Fruit fly (Drosophila melanogaster) whole organism, embryonic: Measurements from ENCODE around the gene Pez.

Experiments used
- Aef1 ChIP-seq: fragments of 200-800 bp; sonication (Bioruptor generic); IDR thresholded peaks from 3 replicates; pipeline ENCODE4 v1.3.6; 2022; ENCODE audit warnings: missing biosample characterization, missing genetic modification characterization
- Atf6 ChIP-seq: fragments of 200-800 bp; sonication (Bioruptor generic); IDR thresholded peaks from 2 replicates; pipeline ENCODE4 v1.3.6; 2022; ENCODE audit warnings: missing biosample characterization, missing genetic modification characterization
- BEAF-32 ChIP-seq: fragments of 200-800 bp; sonication (Bioruptor generic); optimal IDR thresholded peaks from 3 replicates; lab custom pipeline; 2017; ENCODE audit warnings: missing biosample characterization, missing genetic modification characterization, mild to moderate bottlenecking, moderate library complexity, missing genetic modification reagents
- Bdp1 ChIP-seq: fragments of 200-800 bp; sonication (Bioruptor generic); optimal IDR thresholded peaks from 3 replicates; lab custom pipeline; 2016; ENCODE audit warnings: missing biosample characterization, missing genetic modification characterization
- CG10209 ChIP-seq: fragments of 200-800 bp; sonication (Bioruptor generic); optimal IDR thresholded peaks from 3 replicates; lab custom pipeline; 2017; ENCODE audit warnings: missing biosample characterization, mild to moderate bottlenecking, missing genetic modification characterization, missing genetic modification reagents
- CG10274 ChIP-seq: fragments of 200-800 bp; sonication (Bioruptor generic); optimal IDR thresholded peaks from 3 replicates; lab custom pipeline; 2017; ENCODE audit warnings: missing biosample characterization, mild to moderate bottlenecking, missing genetic modification characterization
- CG10321 ChIP-seq: fragments of 200-800 bp; sonication (Bioruptor generic); IDR thresholded peaks from 2 replicates; pipeline ENCODE4 v1.3.6; 2022; ENCODE audit warnings: missing biosample characterization, missing genetic modification characterization
- CG12659 ChIP-seq: fragments of 200-800 bp; sonication (Bioruptor generic); optimal IDR thresholded peaks from 3 replicates; lab custom pipeline; 2017; ENCODE audit warnings: mild to moderate bottlenecking, missing biosample characterization, missing genetic modification reagents, missing genetic modification characterization
- CG12942 ChIP-seq: fragments of 200-800 bp; sonication (Bioruptor generic); optimal IDR thresholded peaks from 3 replicates; lab custom pipeline; 2016; ENCODE audit warnings: missing biosample characterization, missing genetic modification characterization
- CG13123 ChIP-seq: fragments of 200-800 bp; sonication (Bioruptor generic); optimal IDR thresholded peaks from 2 replicates; lab custom pipeline; 2016; ENCODE audit warnings: missing biosample characterization, missing genetic modification characterization
- CG13775 ChIP-seq: fragments of 200-800 bp; sonication (Bioruptor generic); optimal IDR thresholded peaks from 3 replicates; lab custom pipeline; 2017; ENCODE audit warnings: missing biosample characterization, mild to moderate bottlenecking, missing genetic modification characterization
- CG13894 ChIP-seq: fragments of 200-800 bp; sonication (Bioruptor generic); optimal IDR thresholded peaks from 3 replicates; lab custom pipeline; 2018; ENCODE audit warnings: missing biosample characterization, mild to moderate bottlenecking, missing genetic modification characterization, moderate library complexity
- CG15479 ChIP-seq: fragments of 200-800 bp; sonication (Bioruptor generic); optimal IDR thresholded peaks from 3 replicates; lab custom pipeline; 2019; ENCODE audit warnings: missing biosample characterization, mild to moderate bottlenecking, missing genetic modification characterization, moderate library complexity
- CG16779 ChIP-seq: fragments of 200-800 bp; sonication (Bioruptor generic); IDR thresholded peaks from 2 replicates; pipeline ENCODE4 v1.3.6; 2022; ENCODE audit warnings: missing biosample characterization, missing genetic modification characterization
- CG17912 ChIP-seq: fragments of 200-800 bp; sonication (Bioruptor generic); optimal IDR thresholded peaks from 2 replicates; lab custom pipeline; 2018; ENCODE audit warnings: missing biosample characterization, mild to moderate bottlenecking, missing genetic modification characterization
- CG18476 ChIP-seq: fragments of 200-800 bp; sonication (Bioruptor generic); optimal IDR thresholded peaks from 2 replicates; lab custom pipeline; 2016; ENCODE audit warnings: missing biosample characterization, mild to moderate bottlenecking, missing genetic modification characterization
- CG2129 ChIP-seq: fragments of 200-800 bp; sonication (Bioruptor generic); IDR thresholded peaks from 2 replicates; pipeline ENCODE4 v1.3.6; 2022; ENCODE audit warnings: missing biosample characterization, missing genetic modification characterization; ENCODE audit not compliant: partially characterized antibody
- CG2678 ChIP-seq: fragments of 200-800 bp; sonication (Bioruptor generic); optimal IDR thresholded peaks from 3 replicates; lab custom pipeline; 2019; ENCODE audit warnings: missing biosample characterization, mild to moderate bottlenecking, missing genetic modification characterization, moderate library complexity
- CG2712 ChIP-seq: fragments of 200-800 bp; optimal IDR thresholded peaks from 3 replicates; lab custom pipeline; 2019; ENCODE audit warnings: missing biosample characterization, mild to moderate bottlenecking, missing genetic modification characterization, moderate library complexity
- CG3281 ChIP-seq: fragments of 200-800 bp; sonication (Bioruptor generic); optimal IDR thresholded peaks from 3 replicates; lab custom pipeline; 2017; ENCODE audit warnings: missing biosample characterization, mild to moderate bottlenecking, missing genetic modification characterization
- CG7556 ChIP-seq: fragments of 200-800 bp; sonication (Bioruptor generic); optimal IDR thresholded peaks from 2 replicates; lab custom pipeline; 2017; ENCODE audit warnings: missing biosample characterization, mild to moderate bottlenecking, missing genetic modification characterization
- CG7839 ChIP-seq: fragments of 200-800 bp; sonication (Bioruptor generic); optimal IDR thresholded peaks from 3 replicates; lab custom pipeline; 2018; ENCODE audit warnings: missing biosample characterization, mild to moderate bottlenecking, missing genetic modification characterization, moderate library complexity
- CG8089 ChIP-seq: fragments of 200-800 bp; sonication (Bioruptor generic); optimal IDR thresholded peaks from 3 replicates; lab custom pipeline; 2016; ENCODE audit warnings: missing biosample characterization, missing genetic modification characterization
- CG8290 ChIP-seq, 3 experiments: fragments of 200-800 bp; sonication (Bioruptor generic); optimal IDR thresholded peaks; 2 replicates each; lab custom pipeline; 2016 to 2019; ENCODE audit warnings: missing biosample characterization in 3 of 3, missing genetic modification characterization in 3 of 3, mild to moderate bottlenecking in 2 of 3, moderate library complexity in 1 of 3
- Dref ChIP-seq: fragments of 200-800 bp; sonication (Bioruptor generic); IDR thresholded peaks from 2 replicates; pipeline ENCODE4 v1.3.6; 2022; ENCODE audit warnings: missing biosample characterization, missing genetic modification characterization
- E2f1 ChIP-seq: fragments of 200-800 bp; sonication (Bioruptor generic); IDR thresholded peaks from 2 replicates; pipeline ENCODE4 v1.3.6; 2022; ENCODE audit warnings: missing biosample characterization, missing genetic modification characterization
- HLH54F ChIP-seq: fragments of 200-800 bp; sonication (Bioruptor generic); optimal IDR thresholded peaks from 3 replicates; lab custom pipeline; 2016; ENCODE audit warnings: missing biosample characterization, missing genetic modification characterization
- HmgD ChIP-seq: fragments of 200-800 bp; sonication (Bioruptor generic); optimal IDR thresholded peaks from 3 replicates; lab custom pipeline; 2016; ENCODE audit warnings: missing biosample characterization, missing genetic modification characterization
- HmgZ ChIP-seq: fragments of 200-800 bp; sonication (Bioruptor generic); optimal IDR thresholded peaks from 2 replicates; lab custom pipeline; 2018; ENCODE audit warnings: missing biosample characterization, mild to moderate bottlenecking, missing genetic modification characterization
- Lpt ChIP-seq: fragments of >200 bp; optimal IDR thresholded peaks from 2 replicates; lab custom pipeline; 2018; ENCODE audit warnings: missing biosample characterization, missing genetic modification characterization
- Meics ChIP-seq: fragments of 200-800 bp; sonication (Bioruptor generic); optimal IDR thresholded peaks from 2 replicates; lab custom pipeline; 2017; ENCODE audit warnings: missing biosample characterization, mild to moderate bottlenecking, missing genetic modification characterization
- Myb ChIP-seq: fragments of 200-800 bp; sonication (Bioruptor generic); optimal IDR thresholded peaks from 2 replicates; lab custom pipeline; 2016; ENCODE audit warnings: missing biosample characterization, missing genetic modification characterization
- NC2α ChIP-seq: fragments of 200-800 bp; sonication (Bioruptor generic); optimal IDR thresholded peaks from 2 replicates; lab custom pipeline; 2016; ENCODE audit warnings: missing biosample characterization, missing genetic modification characterization
- NC2β ChIP-seq: fragments of 200-800 bp; sonication (Bioruptor generic); optimal IDR thresholded peaks from 2 replicates; lab custom pipeline; 2016; ENCODE audit warnings: missing biosample characterization, missing genetic modification characterization
- NFAT ChIP-seq: fragments of 200-800 bp; sonication (Bioruptor generic); IDR thresholded peaks from 2 replicates; pipeline ENCODE4 v1.3.6; 2022; ENCODE audit warnings: missing biosample characterization, missing genetic modification characterization
- Vsx1 ChIP-seq: fragments of 200-800 bp; sonication (Bioruptor generic); optimal IDR thresholded peaks from 2 replicates; lab custom pipeline; 2017; ENCODE audit warnings: missing biosample characterization, mild to moderate bottlenecking, missing genetic modification characterization, missing genetic modification reagents
- bsh ChIP-seq, 2 experiments: fragments of 200-800 bp; sonication (Bioruptor generic); optimal IDR thresholded peaks; 2 replicates each; lab custom pipeline; 2017 to 2018; ENCODE audit warnings: mild to moderate bottlenecking in 2 of 2, missing biosample characterization in 2 of 2, missing genetic modification characterization in 2 of 2, moderate library complexity in 1 of 2
- her ChIP-seq: fragments of 200-800 bp; sonication (Bioruptor generic); optimal IDR thresholded peaks from 2 replicates; lab custom pipeline; 2016; ENCODE audit warnings: missing biosample characterization, missing genetic modification characterization
- jing ChIP-seq: fragments of 200-800 bp; sonication (Bioruptor generic); optimal IDR thresholded peaks from 2 replicates; lab custom pipeline; 2018; ENCODE audit warnings: missing biosample characterization, mild to moderate bottlenecking, missing genetic modification characterization
- lola ChIP-seq, 3 experiments: fragments of >200 bp in 2 of 3; fragments of 200-800 bp in 1 of 3; sonication (Bioruptor generic) in 1 of 3; optimal IDR thresholded peaks; 2 replicates each; lab custom pipeline; 2017 to 2019; ENCODE audit warnings: missing biosample characterization in 3 of 3, missing genetic modification characterization in 3 of 3, mild to moderate bottlenecking in 1 of 3, moderate library complexity in 1 of 3
- mld ChIP-seq: fragments of 200-800 bp; sonication (Bioruptor generic); IDR thresholded peaks from 3 replicates; pipeline ENCODE4 v1.3.6; 2022; ENCODE audit warnings: missing biosample characterization, missing genetic modification characterization; ENCODE audit not compliant: partially characterized antibody
- nmo ChIP-seq: fragments of 200-800 bp; sonication (Bioruptor generic); optimal IDR thresholded peaks from 2 replicates; lab custom pipeline; 2018; ENCODE audit warnings: missing biosample characterization, mild to moderate bottlenecking, missing genetic modification characterization, moderate library complexity
- pho ChIP-seq: fragments of 200-800 bp; sonication (Bioruptor generic); optimal IDR thresholded peaks from 2 replicates; lab custom pipeline; 2016; ENCODE audit warnings: missing biosample characterization, missing genetic modification characterization
- prd ChIP-seq, 3 experiments: fragments of >200 bp in 2 of 3; fragments of 200-800 bp in 1 of 3; sonication (Bioruptor generic) in 1 of 3; optimal IDR thresholded peaks in 2 of 3; IDR thresholded peaks in 1 of 3; 2 replicates in 2 of 3; 3 replicates in 1 of 3; pipeline versions ENCODE4 v1.3.6 to Lab custom; 2017 to 2022; ENCODE audit warnings: missing biosample characterization in 1 of 3, missing genetic modification characterization in 1 of 3
- pros ChIP-seq: fragments of 200-800 bp; sonication (Bioruptor generic); optimal IDR thresholded peaks from 3 replicates; lab custom pipeline; 2019; ENCODE audit warnings: missing biosample characterization, mild to moderate bottlenecking, missing genetic modification characterization, moderate library complexity
- shn ChIP-seq: fragments of 200-800 bp; sonication (Bioruptor generic); optimal IDR thresholded peaks from 3 replicates; lab custom pipeline; 2016; ENCODE audit warnings: missing biosample characterization, missing genetic modification characterization
- slp2 ChIP-seq: fragments of 200-800 bp; sonication (Bioruptor generic); optimal IDR thresholded peaks from 2 replicates; lab custom pipeline; 2016; ENCODE audit warnings: missing biosample characterization, missing genetic modification characterization
- tna ChIP-seq: fragments of 200-800 bp; sonication (Bioruptor generic); IDR thresholded peaks from 2 replicates; pipeline ENCODE4 v1.3.6; 2022; ENCODE audit warnings: missing biosample characterization, missing genetic modification characterization; ENCODE audit not compliant: partially characterized antibody
- vnd ChIP-seq: fragments of 200-800 bp; sonication (Bioruptor generic); IDR thresholded peaks from 3 replicates; pipeline ENCODE4 v1.3.6; 2022; ENCODE audit warnings: missing biosample characterization, missing genetic modification characterization; ENCODE audit not compliant: partially characterized antibody

The Pez gene

dm6 chr2L:6351809-6352182 is 13.3 kb upstream of the Pez start (continued):
- TF ChIP-seq CG17912 (GFP tag; lab: Kevin White, UChicago) (peak; percentile 36), CG2678 (tag; lab: Kevin White, UChicago) (peak; percentile 96), CG10274 (GFP tag; lab: Kevin White, UChicago) (peak; percentile 64), CG10209 (GFP tag; lab: Kevin White, UChicago) (peak; percentile 82), CG12942 (GFP tag; lab: Kevin White, UChicago) (peak; percentile 55), Aef1 (GFP tag; lab: Robert Waterston, UW) (peak; percentile 91), jing (peak; percentile 53), CG7556 (GFP tag; lab: Kevin White, UChicago) (peak; percentile 77), vnd (GFP tag; lab: Robert Waterston, UW) (no peak), lola (GFP tag; optimal IDR thresholded peaks at IDR 0.05; lab: Kevin White, UChicago) (peak in 1 of 3 experiments; percentile 35), HmgZ (tag; lab: Kevin White, UChicago) (peak; percentile 85), CG2129 (GFP tag; lab: Robert Waterston, UW) (no peak), Myb (GFP tag; lab: Kevin White, UChicago) (peak; percentile 68), Lpt (GFP tag; lab: Kevin White, UChicago) (no peak), CG13894 (peak; percentile 88), NC2β (peak; percentile 43), CG12659 (peak; percentile 87), HLH54F (GFP tag; lab: Kevin White, UChicago) (peak; percentile 81), her (GFP tag; lab: Kevin White, UChicago) (peak; percentile 75), CG2712 (tag; lab: Kevin White, UChicago) (peak; percentile 78), pros (GFP tag; lab: Kevin White, UChicago) (no peak), CG15479 (GFP tag; lab: Kevin White, UChicago) (no peak), CG8089 (GFP tag; lab: Kevin White, UChicago) (peak; percentile 37), HmgD (GFP tag; lab: Kevin White, UChicago) (peak; percentile 49), bsh (GFP tag; optimal IDR thresholded peaks at IDR 0.05; lab: Kevin White, UChicago) (peak in 1 of 2 experiments; percentile 66), Vsx1 (peak; percentile 56), shn (GFP tag; lab: Kevin White, UChicago) (peak; percentile 69), slp2 (GFP tag; lab: Kevin White, UChicago) (peak; percentile 36), Bdp1 (peak; percentile 57), CG13775 (GFP tag; lab: Kevin White, UChicago) (peak; percentile 57), BEAF-32 (GFP tag; lab: Kevin White, UChicago) (no peak), tna (GFP tag; lab: Robert Waterston, UW) (no peak), CG10321 (GFP tag; lab: Robert Waterston, UW) (no peak), CG8290 (GFP tag; optimal IDR thresholded peaks at IDR 0.05; lab: Kevin White, UChicago) (peak; percentile 33), CG8290 (tag; optimal IDR thresholded peaks at IDR 0.05; lab: Kevin White, UChicago) (no peak), pho (GFP tag; lab: Kevin White, UChicago) (peak; percentile 75), Meics (GFP tag; lab: Kevin White, UChicago) (peak; percentile 87), Dref (GFP tag; lab: Robert Waterston, UW) (no peak), NC2α (peak; percentile 27), CG13123 (GFP tag; lab: Kevin White, UChicago) (peak; percentile 4), E2f1 (GFP tag; lab: Robert Waterston, UW) (peak; percentile 85), nmo (peak; percentile 89), CG18476 (GFP tag; lab: Kevin White, UChicago) (peak; percentile 57), CG7839 (tag; lab: Kevin White, UChicago) (peak; percentile 95), NFAT (GFP tag; lab: Robert Waterston, UW) (peak; percentile 65), Atf6 (GFP tag; lab: Robert Waterston, UW) (peak; percentile 86), prd (optimal IDR thresholded peaks at IDR 0.05; lab: Kevin White, UChicago) (no peak), prd (GFP tag; IDR thresholded peaks at IDR 0.05; lab: Robert Waterston, UW) (peak; percentile 90), CG16779 (GFP tag; lab: Robert Waterston, UW) (peak; percentile 55; the same call in 1 of the 2 replicates), CG3281 (GFP tag; lab: Kevin White, UChicago) (peak; percentile 90), mld (no peak)
